Fruit fly (Drosophila melanogaster): Measurements from ENCODE around the gene Aduk.
A peak's percentile ranks its signal among the peaks of the same experiment; 100 is the strongest.

Gene Aduk

DNA sequence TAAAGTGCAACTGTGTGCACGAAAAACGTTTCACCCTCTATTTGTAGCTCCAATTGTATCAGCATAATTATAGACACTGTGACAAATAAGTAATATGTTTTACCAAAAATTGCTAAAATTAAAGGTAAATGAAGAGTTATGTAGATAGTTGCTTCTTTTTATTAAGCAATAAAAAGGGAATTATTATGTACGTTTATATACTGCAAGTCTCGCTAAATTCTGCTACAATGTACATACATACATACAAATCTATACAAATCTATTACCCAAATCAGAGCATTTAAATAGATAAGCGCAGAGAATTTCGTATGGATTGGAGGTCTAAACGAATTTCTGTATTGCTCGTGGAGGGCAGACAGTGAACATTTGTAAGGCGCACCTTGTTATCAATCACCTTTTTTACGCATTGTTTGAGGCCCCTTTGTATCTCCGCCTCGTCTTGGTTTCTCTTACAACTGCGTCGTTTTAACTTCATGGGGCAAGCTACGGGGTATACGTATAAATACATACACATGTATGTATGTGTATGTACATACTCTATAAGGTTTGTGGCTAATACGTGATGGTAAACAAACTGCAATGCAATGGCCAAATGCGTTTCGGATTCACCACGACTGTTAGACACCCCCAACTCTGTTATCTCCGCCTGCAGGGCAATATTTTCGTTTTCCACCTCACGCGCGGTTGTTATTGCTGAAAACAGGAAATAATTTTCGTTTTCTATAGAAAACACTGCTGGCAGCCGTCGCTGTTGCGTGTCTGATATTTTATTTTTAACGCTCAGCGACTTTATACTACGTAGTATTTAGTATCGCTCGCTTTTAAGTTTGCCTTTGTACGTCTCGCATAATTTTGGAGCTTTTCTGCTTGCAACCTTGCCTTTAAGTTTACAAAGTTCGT lies 4.9 kb upstream of the Aduk start (continued):
- TF ChIP-seq H15 (GFP tag; IDR thresholded peaks at IDR 0.05) (no peak), az2 (GFP tag; optimal IDR thresholded peaks at IDR 0.05) (peak; percentile 54), CG8359 (GFP tag; optimal IDR thresholded peaks at IDR 0.05; ENCODE audit: borderline replicate concordance) (peak; percentile 52), CG7928 (GFP tag; optimal IDR thresholded peaks at IDR 0.05) (no peak), Dek (tag; optimal IDR thresholded peaks at IDR 0.05) (no peak), Myb (GFP tag; optimal IDR thresholded peaks at IDR 0.05) (peak; percentile 10), CG11093 (GFP tag; IDR thresholded peaks at IDR 0.05) (no peak), Sry-β (GFP tag; optimal IDR thresholded peaks at IDR 0.05) (peak; percentile 1), ab (GFP tag; optimal IDR thresholded peaks at IDR 0.05) (no peak), schlank (tag; optimal IDR thresholded peaks at IDR 0.05) (no peak), salm (tag; optimal IDR thresholded peaks at IDR 0.05) (peak; percentile 60), Six4 (GFP tag; optimal IDR thresholded peaks at IDR 0.05) (peak; percentile 65), nau (GFP tag; optimal IDR thresholded peaks at IDR 0.05) (no peak), shn (GFP tag; optimal IDR thresholded peaks at IDR 0.05) (peak; percentile 26), CG8290 (GFP tag; optimal IDR thresholded peaks at IDR 0.05) (no peak), CG8290 (tag; optimal IDR thresholded peaks at IDR 0.05) (peak in 1 of 2 experiments; percentile 31), Oli (tag; optimal IDR thresholded peaks at IDR 0.05) (peak; percentile 67), odd (GFP tag; optimal IDR thresholded peaks at IDR 0.05) (peak; percentile 48), Neu2 (GFP tag; optimal IDR thresholded peaks at IDR 0.05; ENCODE audit: borderline replicate concordance) (no peak), maf-S (GFP tag; optimal IDR thresholded peaks at IDR 0.05) (no peak), hkb (optimal IDR thresholded peaks at IDR 0.05) (no peak), hkb (GFP tag; IDR thresholded peaks at IDR 0.05) (peak; percentile 48), CG30403 (GFP tag; optimal IDR thresholded peaks at IDR 0.05) (peak; percentile 68), Sry-δ (GFP tag; optimal IDR thresholded peaks at IDR 0.05) (no peak), Chrac-16 (GFP tag; optimal IDR thresholded peaks at IDR 0.05) (peak; percentile 46), mirr (GFP tag; optimal IDR thresholded peaks at IDR 0.05) (peak; percentile 67), Hmr (GFP tag; optimal IDR thresholded peaks at IDR 0.05) (peak; percentile 37), CG3407 (GFP tag; optimal IDR thresholded peaks at IDR 0.05) (peak; percentile 68), Lim3 (GFP tag; IDR thresholded peaks at IDR 0.05) (no peak), dysf (GFP tag; IDR thresholded peaks at IDR 0.05) (no peak), Jarid2 (GFP tag; optimal IDR thresholded peaks at IDR 0.05) (no peak), jing (GFP tag; optimal IDR thresholded peaks at IDR 0.05) (peak; percentile 33), CG4730 (GFP tag; IDR thresholded peaks at IDR 0.05) (peak; percentile 21; the same call in 1 of the 2 replicates), CG5180 (GFP tag; optimal IDR thresholded peaks at IDR 0.05) (peak; percentile 49), Atf-2 (GFP tag; optimal IDR thresholded peaks at IDR 0.05) (peak; percentile 56), CG7839 (tag; optimal IDR thresholded peaks at IDR 0.05) (peak; percentile 77), CG3995 (GFP tag; optimal IDR thresholded peaks at IDR 0.05) (no peak), MESR4 (GFP tag; optimal IDR thresholded peaks at IDR 0.05) (no peak), ara (GFP tag; IDR thresholded peaks at IDR 0.05) (peak; percentile 11; the same call in 1 of the 2 replicates), ham (GFP tag; IDR thresholded peaks at IDR 0.05) (no peak), jigr1 (GFP tag; IDR thresholded peaks at IDR 0.05) (no peak), CG4328 (GFP tag; optimal IDR thresholded peaks at IDR 0.05) (peak; percentile 5), lov (optimal IDR thresholded peaks at IDR 0.05) (no peak), lov (GFP tag; IDR thresholded peaks at IDR 0.05) (no peak), CG7271 (tag; optimal IDR thresholded peaks at IDR 0.05) (no peak), CG3163 (GFP tag; optimal IDR thresholded peaks at IDR 0.05) (no peak), CG12155 (GFP tag; optimal IDR thresholded peaks at IDR 0.05) (peak; percentile 31), Stat92E (GFP tag; optimal IDR thresholded peaks at IDR 0.05) (peak in 1 of 3 experiments; percentile 11), pho (GFP tag; optimal IDR thresholded peaks at IDR 0.05) (peak; percentile 8)

Data from whole organism, embryonic.